Worm (Caenorhabditis elegans): ENCODE data around the gene spe-27.

ce11 chrIV:5859876-5860275, 5.8 kb downstream of the spe-27 start, which contains the start of gene C06E7.4:
- TF ChIP-seq dao-5 (tag; optimal IDR thresholded peaks at IDR 0.05), result no peak
- TF ChIP-seq him-1 (tag; optimal IDR thresholded peaks at IDR 0.05), result no peak
